Fruit fly (Drosophila melanogaster): ENCODE results near the gene fz2.

fz2 gene

dm6 chr3L:19264141-19264487, 28.9 kb upstream of the fz2 start, which contains the start of gene Max (continued):
- TF ChIP-seq CG1792 (GFP tag; optimal IDR thresholded peaks at IDR 0.05) (no peak), sug (tag; optimal IDR thresholded peaks at IDR 0.05) (peak; percentile 76), YL-1 (GFP tag; optimal IDR thresholded peaks at IDR 0.05) (peak; percentile 92), br (optimal IDR thresholded peaks at IDR 0.05) (no peak), Side (GFP tag; optimal IDR thresholded peaks at IDR 0.05) (no peak), CG7357 (GFP tag; IDR thresholded peaks at IDR 0.05) (peak; percentile 40; the same call in 1 of the 3 replicates), CG11398 (GFP tag; optimal IDR thresholded peaks at IDR 0.05) (no peak), Fer2 (tag; optimal IDR thresholded peaks at IDR 0.05) (peak; percentile 52), ssp (GFP tag; IDR thresholded peaks at IDR 0.05) (no peak), Poxn (GFP tag; IDR thresholded peaks at IDR 0.05) (no peak), CG15514 (GFP tag; optimal IDR thresholded peaks at IDR 0.05) (peak; percentile 83), CG3281 (GFP tag; optimal IDR thresholded peaks at IDR 0.05) (peak; percentile 68), gfzf (GFP tag; optimal IDR thresholded peaks at IDR 0.05) (peak; percentile 76), Spps (tag; optimal IDR thresholded peaks at IDR 0.05) (peak; percentile 44), CG2678 (tag; optimal IDR thresholded peaks at IDR 0.05) (peak; percentile 80), CG9797 (GFP tag; optimal IDR thresholded peaks at IDR 0.05) (peak; percentile 90), CHES-1-like (GFP tag; optimal IDR thresholded peaks at IDR 0.05) (no peak), CG33213 (GFP tag; optimal IDR thresholded peaks at IDR 0.05) (peak; percentile 15), CG5245 (GFP tag; optimal IDR thresholded peaks at IDR 0.05) (peak; percentile 40), CG8924 (tag; optimal IDR thresholded peaks at IDR 0.05) (peak; percentile 79), mirr (GFP tag; optimal IDR thresholded peaks at IDR 0.05) (peak; percentile 58), CG15073 (GFP tag; optimal IDR thresholded peaks at IDR 0.05) (no peak), PHDP (tag; optimal IDR thresholded peaks at IDR 0.05) (peak; percentile 83), CG10654 (GFP tag; optimal IDR thresholded peaks at IDR 0.05) (peak; percentile 73), Doc2 (GFP tag; IDR thresholded peaks at IDR 0.05) (no peak), CG4424 (GFP tag; optimal IDR thresholded peaks at IDR 0.05) (peak; percentile 60), CG11696 (GFP tag; IDR thresholded peaks at IDR 0.05) (peak; percentile 65), dm (GFP tag; optimal IDR thresholded peaks at IDR 0.05) (peak; percentile 22), sob (GFP tag; IDR thresholded peaks at IDR 0.05) (peak; percentile 77), HLH54F (GFP tag; optimal IDR thresholded peaks at IDR 0.05) (peak; percentile 7), Oaz (GFP tag; IDR thresholded peaks at IDR 0.05) (peak; percentile 40; the same call in 1 of the 2 replicates), eyg (GFP tag; optimal IDR thresholded peaks at IDR 0.05) (no peak), toy (GFP tag; IDR thresholded peaks at IDR 0.05) (no peak), Atf6 (GFP tag; IDR thresholded peaks at IDR 0.05) (peak; percentile 74), HLHmδ (GFP tag; optimal IDR thresholded peaks at IDR 0.05) (no peak), Oli (tag; optimal IDR thresholded peaks at IDR 0.05) (peak; percentile 47), emc (GFP tag; optimal IDR thresholded peaks at IDR 0.05) (no peak), B-H1 (GFP tag; IDR thresholded peaks at IDR 0.05) (peak; percentile 63), Hr3 (GFP tag; optimal IDR thresholded peaks at IDR 0.05) (peak; percentile 51), CG7928 (GFP tag; optimal IDR thresholded peaks at IDR 0.05) (no peak), her (GFP tag; optimal IDR thresholded peaks at IDR 0.05) (no peak), Hr39 (optimal IDR thresholded peaks at IDR 0.05) (no peak), dan (GFP tag; IDR thresholded peaks at IDR 0.05) (no peak), dmrt99B (tag; optimal IDR thresholded peaks at IDR 0.05) (no peak), CG17359 (tag; optimal IDR thresholded peaks at IDR 0.05) (peak; percentile 71), CG34376 (GFP tag; optimal IDR thresholded peaks at IDR 0.05) (peak; percentile 46), kay (GFP tag; optimal IDR thresholded peaks at IDR 0.05) (peak; percentile 20), CG42726 (GFP tag; IDR thresholded peaks at IDR 0.05; ENCODE audit: partially characterized antibody) (no peak), esg (GFP tag; conservative IDR thresholded peaks at IDR 0.05) (peak; percentile 45), Opbp (GFP tag; IDR thresholded peaks at IDR 0.05; ENCODE audit: partially characterized antibody) (0 out of 3 replicates have a peak, but pooled peaks have one; percentile 44), CG30403 (GFP tag; optimal IDR thresholded peaks at IDR 0.05) (peak; percentile 66), gcm2 (GFP tag; optimal IDR thresholded peaks at IDR 0.05) (no peak), kah (GFP tag; optimal IDR thresholded peaks at IDR 0.05) (peak; percentile 30)
